Worm (Caenorhabditis elegans): ENCODE measurements around the gene F10C1.3.

- TF ChIP-seq pqm-1 (tag; optimal IDR thresholded peaks at IDR 0.05) = no peak
- TF ChIP-seq pha-4 (tag; optimal IDR thresholded peaks at IDR 0.05) = no peak
- no peak for TF ChIP-seq ceh-34 (tag; optimal IDR thresholded peaks at IDR 0.05)
- no peak for TF ChIP-seq che-1 (tag; optimal IDR thresholded peaks at IDR 0.05)
- no peak for TF ChIP-seq odd-2 (tag; optimal IDR thresholded peaks at IDR 0.05)
- TF ChIP-seq unc-86 (tag; optimal IDR thresholded peaks at IDR 0.05) = no peak
- TF ChIP-seq ceh-22 (tag; optimal IDR thresholded peaks at IDR 0.05) = no peak
- no peak for TF ChIP-seq ceh-14 (tag; optimal IDR thresholded peaks at IDR 0.05)
Measured at ce11 chrII:5794195-5794594, 36.6 kb upstream of the F10C1.3 start, which contains the start of gene acdh-8.
